Worm (Caenorhabditis elegans) whole organism, young adult: Measurements from ENCODE around the gene T06A10.106.

ENCODE experiments used
- B0035.1 ChIP-seq: sonication (generic microtip); optimal IDR thresholded peaks from 2 replicates; lab custom pipeline; 2016; ENCODE audit warnings: missing genetic modification characterization, mild to moderate bottlenecking, missing compliant biosample characterization, missing genotype, missing genetic modification reagents
- C06A6.2 ChIP-seq: fragments of 200-800 bp; sonication (Bioruptor generic); conservative IDR thresholded peaks from 2 replicates; pipeline ENCODE4 v1.3.6; 2022; ENCODE audit warnings: missing genetic modification characterization, missing compliant biosample characterization
- C17E4.6 ChIP-seq: fragments of 200-800 bp; sonication (Bioruptor generic); IDR thresholded peaks from 2 replicates; pipeline ENCODE4 v1.3.6; 2022; ENCODE audit warnings: missing genetic modification reagents, missing genetic modification characterization, missing compliant biosample characterization
- F10E7.11 ChIP-seq: sonication (generic microtip); optimal IDR thresholded peaks from 2 replicates; lab custom pipeline; 2017; ENCODE audit warnings: mild to moderate bottlenecking, missing genetic modification characterization, moderate library complexity, missing compliant biosample characterization
- F22D6.2 ChIP-seq: sonication (generic microtip); optimal IDR thresholded peaks from 2 replicates; lab custom pipeline; 2016; ENCODE audit warnings: mild to moderate bottlenecking, missing genetic modification characterization, missing compliant biosample characterization
- F39B2.1 ChIP-seq: fragments of 200-800 bp; sonication (Bioruptor generic); IDR thresholded peaks from 2 replicates; pipeline ENCODE4 v1.3.6; 2022; ENCODE audit warnings: missing genetic modification reagents, missing genetic modification characterization, missing compliant biosample characterization
- F55B11.4 ChIP-seq: sonication (generic microtip); optimal IDR thresholded peaks from 2 replicates; lab custom pipeline; 2016; ENCODE audit warnings: missing compliant biosample characterization, missing genetic modification characterization, borderline replicate concordance; ENCODE audit not compliant: insufficient read depth
- T07F8.4 ChIP-seq: sonication (generic microtip); optimal IDR thresholded peaks from 2 replicates; lab custom pipeline; 2016; ENCODE audit warnings: mild to moderate bottlenecking, missing genetic modification characterization, moderate library complexity, missing compliant biosample characterization
- T26A5.8 ChIP-seq: sonication (generic microtip); optimal IDR thresholded peaks from 2 replicates; lab custom pipeline; 2016; ENCODE audit warnings: missing genetic modification characterization, missing compliant biosample characterization
- Y53F4B.3 ChIP-seq: fragments of 200-800 bp; sonication (Bioruptor generic); IDR thresholded peaks from 2 replicates; pipeline ENCODE4 v1.3.6; 2022; ENCODE audit warnings: missing genetic modification reagents, missing genetic modification characterization, missing compliant biosample characterization
- Y53G8AR.9 ChIP-seq: fragments of 200-800 bp; sonication (Bioruptor generic); conservative IDR thresholded peaks from 2 replicates; pipeline ENCODE4 v1.3.6; 2022; ENCODE audit warnings: missing genetic modification reagents, missing genetic modification characterization, missing compliant biosample characterization
- Y79H2A.3 ChIP-seq: fragments of 200-800 bp; sonication (Bioruptor generic); conservative IDR thresholded peaks from 2 replicates; pipeline ENCODE4 v1.3.6; 2022; ENCODE audit warnings: missing genetic modification reagents, missing genetic modification characterization, missing compliant biosample characterization
- Y95B8A.8 ChIP-seq: fragments of 200-800 bp; sonication (Bioruptor generic); IDR thresholded peaks from 2 replicates; pipeline ENCODE4 v1.3.6; 2022; ENCODE audit warnings: missing genetic modification reagents, missing genetic modification characterization, missing compliant biosample characterization
- akir-1 ChIP-seq: fragments of 200-800 bp; sonication (Bioruptor generic); optimal IDR thresholded peaks from 2 replicates; lab custom pipeline; 2018; ENCODE audit warnings: mild to moderate bottlenecking, missing genetic modification characterization, moderate library complexity, missing compliant biosample characterization
- bed-2 ChIP-seq: fragments of 200-800 bp; sonication (Bioruptor generic); IDR thresholded peaks from 2 replicates; pipeline ENCODE4 v1.3.6; 2022; ENCODE audit warnings: missing genetic modification reagents, missing genetic modification characterization, missing compliant biosample characterization
- ccch-3 ChIP-seq: fragments of 200-800 bp; sonication (Bioruptor generic); optimal IDR thresholded peaks from 2 replicates; lab custom pipeline; 2018; ENCODE audit warnings: mild to moderate bottlenecking, missing genetic modification characterization, missing compliant biosample characterization
- cebp-1 ChIP-seq, 2 experiments: fragments of 200-800 bp in 1 of 2; sonication (Bioruptor generic) in 1 of 2; sonication (generic microtip) in 1 of 2; IDR thresholded peaks in 1 of 2; optimal IDR thresholded peaks in 1 of 2; 2 replicates each; pipeline versions ENCODE4 v1.3.6 to Lab custom; 2017 to 2022; ENCODE audit warnings: missing compliant biosample characterization in 2 of 2, missing genetic modification characterization in 2 of 2, mild to moderate bottlenecking in 1 of 2, missing genetic modification reagents in 1 of 2, moderate library complexity in 1 of 2
- cebp-2 ChIP-seq: fragments of 200-800 bp; sonication (Bioruptor generic); IDR thresholded peaks from 2 replicates; pipeline ENCODE4 v1.3.6; 2022; ENCODE audit warnings: missing genetic modification characterization, missing compliant biosample characterization
- ceh-58 ChIP-seq: fragments of 200-800 bp; sonication (Bioruptor generic); IDR thresholded peaks from 2 replicates; pipeline ENCODE4 v1.3.6; 2022; ENCODE audit warnings: missing genetic modification characterization, missing compliant biosample characterization
- ceh-91 ChIP-seq: fragments of 200-800 bp; sonication (Bioruptor generic); IDR thresholded peaks from 2 replicates; pipeline ENCODE4 v1.3.6; 2022; ENCODE audit warnings: missing genetic modification reagents, missing genetic modification characterization, missing compliant biosample characterization
- dox-1 ChIP-seq: fragments of 200-800 bp; sonication (Bioruptor generic); IDR thresholded peaks from 2 replicates; pipeline ENCODE4 v1.3.6; 2022; ENCODE audit warnings: missing genetic modification reagents, missing genetic modification characterization, missing compliant biosample characterization
- dpff-1 ChIP-seq: sonication (generic microtip); optimal IDR thresholded peaks from 2 replicates; lab custom pipeline; 2017; ENCODE audit warnings: mild to moderate bottlenecking, missing genetic modification characterization, missing compliant biosample characterization
- gei-17 ChIP-seq: fragments of 200-800 bp; sonication (Bioruptor generic); optimal IDR thresholded peaks from 2 replicates; lab custom pipeline; 2018; ENCODE audit warnings: mild to moderate bottlenecking, missing genetic modification characterization, missing compliant biosample characterization
- hrde-1 ChIP-seq: sonication (generic microtip); optimal IDR thresholded peaks from 2 replicates; lab custom pipeline; 2016; ENCODE audit warnings: missing genetic modification characterization, mild to moderate bottlenecking, missing compliant biosample characterization, moderate library complexity, missing genotype, missing genetic modification reagents, borderline replicate concordance
- lag-1 ChIP-seq: fragments of 200-800 bp; sonication (Bioruptor generic); IDR thresholded peaks from 2 replicates; pipeline ENCODE4 v1.3.6; 2022; ENCODE audit warnings: missing genetic modification reagents, missing genetic modification characterization, missing compliant biosample characterization
- mxl-1 ChIP-seq: sonication (generic microtip); optimal IDR thresholded peaks from 2 replicates; lab custom pipeline; 2016; ENCODE audit warnings: missing genetic modification characterization, missing compliant biosample characterization
- nfyb-1 ChIP-seq: fragments of 200-800 bp; sonication (Bioruptor generic); IDR thresholded peaks from 2 replicates; pipeline ENCODE4 v1.3.6; 2022; ENCODE audit warnings: missing genetic modification reagents, missing genetic modification characterization, missing compliant biosample characterization
- nhr-27 ChIP-seq: fragments of 200-800 bp; sonication (Bioruptor generic); optimal IDR thresholded peaks from 2 replicates; lab custom pipeline; 2018; ENCODE audit warnings: mild to moderate bottlenecking, missing genetic modification characterization, moderate library complexity, missing compliant biosample characterization
- nhr-80 ChIP-seq: sonication (generic microtip); optimal IDR thresholded peaks from 2 replicates; lab custom pipeline; 2016; ENCODE audit warnings: missing genetic modification characterization, missing compliant biosample characterization
- nhr-90 ChIP-seq: sonication (generic microtip); optimal IDR thresholded peaks from 2 replicates; lab custom pipeline; 2016; ENCODE audit warnings: missing genotype, mild to moderate bottlenecking, missing genetic modification characterization, missing compliant biosample characterization
- repo-1 ChIP-seq: sonication (generic microtip); optimal IDR thresholded peaks from 2 replicates; lab custom pipeline; 2017; ENCODE audit warnings: mild to moderate bottlenecking, missing genetic modification characterization, missing compliant biosample characterization
- snpc-1.1 ChIP-seq: sonication (generic microtip); optimal IDR thresholded peaks from 2 replicates; lab custom pipeline; 2017; ENCODE audit warnings: missing genetic modification characterization, mild to moderate bottlenecking, missing compliant biosample characterization, antibody characterized with exemption, moderate library complexity, missing genotype, missing genetic modification reagents; ENCODE audit not compliant: insufficient read depth
- snpc-3.4 ChIP-seq: sonication (generic microtip); optimal IDR thresholded peaks from 2 replicates; lab custom pipeline; 2017; ENCODE audit warnings: missing genetic modification characterization, mild to moderate bottlenecking, missing compliant biosample characterization, antibody characterized with exemption, moderate library complexity, missing genotype, missing genetic modification reagents
- snpc-4 ChIP-seq, 5 experiments: fragments of 150-350 bp in 1 of 5; sonication (generic microtip) in 4 of 5; optimal IDR thresholded peaks; 2 replicates each; lab custom pipeline; 2014 to 2018; ENCODE audit warnings: missing genetic modification characterization in 5 of 5, missing biosample characterization in 3 of 5, antibody characterized with exemption in 2 of 5, mild to moderate bottlenecking in 2 of 5, missing compliant biosample characterization in 2 of 5, missing genotype in 2 of 5, moderate library complexity in 2 of 5, missing genetic modification reagents in 1 of 5
- somi-1 ChIP-seq: fragments of 200-800 bp; sonication (Bioruptor generic); optimal IDR thresholded peaks from 2 replicates; lab custom pipeline; 2018; ENCODE audit warnings: mild to moderate bottlenecking, missing genetic modification characterization, missing compliant biosample characterization
- tbx-9 ChIP-seq: sonication (generic microtip); optimal IDR thresholded peaks from 2 replicates; lab custom pipeline; 2016; ENCODE audit warnings: borderline replicate concordance, missing genetic modification characterization, inconsistent platforms, missing compliant biosample characterization
- unc-130 ChIP-seq: sonication (generic microtip); optimal IDR thresholded peaks from 2 replicates; lab custom pipeline; 2016; ENCODE audit warnings: missing genetic modification reagents, missing genetic modification characterization, missing compliant biosample characterization
- ztf-25 ChIP-seq: fragments of 200-800 bp; sonication (Bioruptor generic); IDR thresholded peaks from 2 replicates; pipeline ENCODE4 v1.3.6; 2022; ENCODE audit warnings: missing genetic modification reagents, missing genetic modification characterization, missing compliant biosample characterization
- ztf-28 ChIP-seq: fragments of 200-800 bp; sonication (Bioruptor generic); IDR thresholded peaks from 2 replicates; pipeline ENCODE4 v1.3.6; 2022; ENCODE audit warnings: missing genetic modification reagents, missing genetic modification characterization, missing compliant biosample characterization
- ztf-3 ChIP-seq: fragments of 200-800 bp; sonication (Bioruptor generic); optimal IDR thresholded peaks from 2 replicates; lab custom pipeline; 2018; ENCODE audit warnings: mild to moderate bottlenecking, missing genetic modification characterization, missing compliant biosample characterization

Gene T06A10.106

ce11 chrIV:16865487-16865886 is 3.3 kb downstream of the T06A10.106 start, which contains the start of gene gtsf-1 (continued):
- TF ChIP-seq dpff-1: peak; percentile 29
- TF ChIP-seq snpc-4 (GFP tag; optimal IDR thresholded peaks at IDR 0.05; lab: Kevin White, UChicago): peak; percentile 75
- peak; percentile 41 to 94 (median 87) for TF ChIP-seq snpc-4 (tag; optimal IDR thresholded peaks at IDR 0.05; lab: Kevin White, UChicago)
- peak; percentile 84 for TF ChIP-seq dox-1 (GFP tag; lab: Robert Waterston, UW)
- TF ChIP-seq Y79H2A.3 (GFP tag; lab: Robert Waterston, UW): no peak
- TF ChIP-seq mxl-1 (tag; lab: Kevin White, UChicago): peak; percentile 12
- no peak for TF ChIP-seq F55B11.4 (tag; lab: Kevin White, UChicago)
- no peak for TF ChIP-seq lag-1 (GFP tag; lab: Robert Waterston, UW)
- TF ChIP-seq nhr-27 (tag; lab: Kevin White, UChicago): no peak
- no peak for TF ChIP-seq ccch-3
- TF ChIP-seq hrde-1 (tag; lab: Kevin White, UChicago): peak; percentile 19
- TF ChIP-seq T07F8.4 (tag; lab: Kevin White, UChicago): no peak
- TF ChIP-seq C06A6.2 (GFP tag; lab: Robert Waterston, UW): peak; percentile 88
- TF ChIP-seq Y53F4B.3 (GFP tag; lab: Robert Waterston, UW): no peak
- TF ChIP-seq ceh-91 (GFP tag; lab: Robert Waterston, UW): peak; percentile 47; the same call in 1 of the 2 replicates
- no peak for TF ChIP-seq cebp-2
- TF ChIP-seq ceh-58 (GFP tag; lab: Robert Waterston, UW): no peak
- TF ChIP-seq Y95B8A.8: peak; percentile 65; the same call in 1 of the 2 replicates
- no peak for TF ChIP-seq F22D6.2 (tag; lab: Kevin White, UChicago)
- no peak for TF ChIP-seq somi-1 (GFP tag; lab: Kevin White, UChicago)
- no peak for TF ChIP-seq akir-1 (GFP tag; lab: Kevin White, UChicago)
- TF ChIP-seq tbx-9 (tag; lab: Kevin White, UChicago): no peak
- no peak for TF ChIP-seq bed-2 (GFP tag; lab: Robert Waterston, UW)
- TF ChIP-seq Y53G8AR.9 (GFP tag; lab: Robert Waterston, UW): peak; percentile 85
- no peak for TF ChIP-seq unc-130 (GFP tag; lab: Kevin White, UChicago)
- peak; percentile 83 for TF ChIP-seq nfyb-1 (GFP tag; lab: Robert Waterston, UW)
- TF ChIP-seq F39B2.1 (GFP tag; lab: Robert Waterston, UW): 0 out of 2 replicates have a peak, but pooled peaks have one; percentile 61
- TF ChIP-seq C17E4.6: peak; percentile 66; the same call in 1 of the 2 replicates
- no peak for TF ChIP-seq gei-17
- TF ChIP-seq ztf-25 (GFP tag; lab: Robert Waterston, UW): no peak
- TF ChIP-seq ztf-28: peak; percentile 76; the same call in 1 of the 2 replicates
- no peak for TF ChIP-seq T26A5.8 (tag; lab: Kevin White, UChicago)
- TF ChIP-seq snpc-3.4 (tag; lab: Kevin White, UChicago): peak; percentile 41
- TF ChIP-seq F10E7.11 (tag; lab: Kevin White, UChicago): no peak
- TF ChIP-seq nhr-90: peak; percentile 7
- TF ChIP-seq ztf-3: no peak
- no peak for TF ChIP-seq B0035.1 (tag; lab: Kevin White, UChicago)
- no peak for TF ChIP-seq snpc-1.1
- no peak for TF ChIP-seq nhr-80 (tag; lab: Kevin White, UChicago)
- TF ChIP-seq cebp-1 (GFP tag; IDR thresholded peaks at IDR 0.05; lab: Robert Waterston, UW): no peak
- TF ChIP-seq cebp-1 (tag; optimal IDR thresholded peaks at IDR 0.05; lab: Kevin White, UChicago): peak; percentile 83
- TF ChIP-seq repo-1 (tag; lab: Kevin White, UChicago): peak; percentile 70
